Fruit fly (Drosophila melanogaster) whole organism, embryonic: Measurements from ENCODE around the gene CG14866.

Experiments
- Antp ChIP-seq: fragments of 200-800 bp; sonication (Bioruptor generic); optimal IDR thresholded peaks from 3 replicates; lab custom pipeline; 2016; ENCODE audit warnings: missing biosample characterization, missing genetic modification characterization
- CG1024 ChIP-seq: fragments of 200-800 bp; sonication (Bioruptor generic); IDR thresholded peaks from 2 replicates; pipeline ENCODE4 v1.3.6; 2022; ENCODE audit warnings: missing biosample characterization, missing genetic modification characterization
- CG10431 ChIP-seq: fragments of 200-800 bp; sonication (Bioruptor generic); optimal IDR thresholded peaks from 3 replicates; lab custom pipeline; 2018; ENCODE audit warnings: missing biosample characterization, mild to moderate bottlenecking, missing genetic modification characterization
- CG11085 ChIP-seq: fragments of 200-800 bp; sonication (Bioruptor generic); IDR thresholded peaks from 2 replicates; pipeline ENCODE4 v1.3.6; 2022; ENCODE audit warnings: missing biosample characterization, missing genetic modification characterization
- CG11093 ChIP-seq: fragments of 200-800 bp; sonication (Bioruptor generic); IDR thresholded peaks from 3 replicates; pipeline ENCODE4 v1.3.6; 2022; ENCODE audit warnings: missing biosample characterization, missing genetic modification characterization
- CG11398 ChIP-seq: fragments of 200-800 bp; sonication (Bioruptor generic); optimal IDR thresholded peaks from 2 replicates; lab custom pipeline; 2016; ENCODE audit warnings: missing biosample characterization, missing genetic modification characterization
- CG13424 ChIP-seq: fragments of 200-800 bp; sonication (Bioruptor generic); optimal IDR thresholded peaks from 2 replicates; lab custom pipeline; 2019; ENCODE audit warnings: missing biosample characterization, mild to moderate bottlenecking, missing genetic modification characterization, moderate library complexity
- CG1529 ChIP-seq: fragments of 200-800 bp; sonication (Bioruptor generic); optimal IDR thresholded peaks from 3 replicates; lab custom pipeline; 2018; ENCODE audit warnings: missing biosample characterization, missing genetic modification characterization
- CG15479 ChIP-seq: fragments of 200-800 bp; sonication (Bioruptor generic); optimal IDR thresholded peaks from 3 replicates; lab custom pipeline; 2019; ENCODE audit warnings: missing biosample characterization, mild to moderate bottlenecking, missing genetic modification characterization, moderate library complexity
- CG1603 ChIP-seq: fragments of 200-800 bp; sonication (Bioruptor generic); optimal IDR thresholded peaks from 2 replicates; lab custom pipeline; 2019; ENCODE audit warnings: missing biosample characterization, mild to moderate bottlenecking, missing genetic modification characterization, moderate library complexity
- CG1647 ChIP-seq: fragments of 200-800 bp; sonication (Bioruptor generic); optimal IDR thresholded peaks from 3 replicates; lab custom pipeline; 2016; ENCODE audit warnings: missing biosample characterization, missing genetic modification characterization
- CG2889 ChIP-seq: fragments of 200-800 bp; sonication (Bioruptor generic); IDR thresholded peaks from 3 replicates; pipeline ENCODE4 v1.3.6; 2022; ENCODE audit warnings: missing biosample characterization, missing genetic modification characterization
- CG31224 ChIP-seq: fragments of 200-800 bp; sonication (Bioruptor generic); IDR thresholded peaks from 2 replicates; pipeline ENCODE4 v1.3.6; 2022; ENCODE audit warnings: missing biosample characterization, missing genetic modification characterization
- CG31388 ChIP-seq: fragments of 200-800 bp; sonication (Bioruptor generic); optimal IDR thresholded peaks from 2 replicates; lab custom pipeline; 2016; ENCODE audit warnings: missing biosample characterization, missing genetic modification characterization
- CG32532 ChIP-seq: fragments of 200-800 bp; sonication (Bioruptor generic); IDR thresholded peaks from 2 replicates; pipeline ENCODE4 v1.3.6; 2022; ENCODE audit warnings: missing biosample characterization, missing genetic modification characterization
- CG34376 ChIP-seq: fragments of 200-800 bp; sonication (Bioruptor generic); optimal IDR thresholded peaks from 2 replicates; lab custom pipeline; 2018; ENCODE audit warnings: missing biosample characterization, mild to moderate bottlenecking, missing genetic modification characterization
- CG43689 ChIP-seq: fragments of 200-800 bp; sonication (Bioruptor generic); IDR thresholded peaks from 2 replicates; pipeline ENCODE4 v1.3.6; 2022; ENCODE audit warnings: missing biosample characterization, missing genetic modification characterization
- CG7372 ChIP-seq: fragments of 200-800 bp; sonication (Bioruptor generic); IDR thresholded peaks from 2 replicates; pipeline ENCODE4 v1.3.6; 2022; ENCODE audit warnings: missing biosample characterization, missing genetic modification characterization
- CG7928 ChIP-seq: fragments of 200-800 bp; sonication (Bioruptor generic); optimal IDR thresholded peaks from 2 replicates; lab custom pipeline; 2017; ENCODE audit warnings: missing biosample characterization, mild to moderate bottlenecking, missing genetic modification characterization
- CG8944 ChIP-seq: fragments of 200-800 bp; sonication (Bioruptor generic); optimal IDR thresholded peaks from 3 replicates; lab custom pipeline; 2016; ENCODE audit warnings: missing biosample characterization, missing genetic modification characterization
- CG9437 ChIP-seq: fragments of 200-800 bp; sonication (Bioruptor generic); optimal IDR thresholded peaks from 2 replicates; lab custom pipeline; 2018; ENCODE audit warnings: missing biosample characterization, mild to moderate bottlenecking, missing genetic modification characterization
- Drgx ChIP-seq: fragments of 200-800 bp; sonication (Bioruptor generic); IDR thresholded peaks from 2 replicates; pipeline ENCODE4 v1.3.6; 2022; ENCODE audit warnings: missing biosample characterization, missing genetic modification characterization
- H2.0 ChIP-seq: fragments of 200-800 bp; sonication (Bioruptor generic); IDR thresholded peaks from 2 replicates; pipeline ENCODE4 v1.3.6; 2022; ENCODE audit warnings: missing biosample characterization, missing genetic modification characterization
- HHEX ChIP-seq: fragments of 200-800 bp; sonication (Bioruptor generic); optimal IDR thresholded peaks from 3 replicates; lab custom pipeline; 2017; ENCODE audit warnings: missing biosample characterization, mild to moderate bottlenecking, missing genetic modification characterization, missing genetic modification reagents
- HLHmδ ChIP-seq: fragments of 200-800 bp; sonication (Bioruptor generic); optimal IDR thresholded peaks from 2 replicates; lab custom pipeline; 2018; ENCODE audit warnings: missing biosample characterization, mild to moderate bottlenecking, missing genetic modification characterization, moderate library complexity
- HmgZ ChIP-seq: fragments of 200-800 bp; sonication (Bioruptor generic); optimal IDR thresholded peaks from 2 replicates; lab custom pipeline; 2018; ENCODE audit warnings: missing biosample characterization, mild to moderate bottlenecking, missing genetic modification characterization
- Hmr ChIP-seq: fragments of 200-800 bp; sonication (Bioruptor generic); optimal IDR thresholded peaks from 3 replicates; lab custom pipeline; 2017; ENCODE audit warnings: mild to moderate bottlenecking, missing biosample characterization, missing genetic modification reagents, missing genetic modification characterization
- Lhr ChIP-seq: fragments of 200-800 bp; sonication (Bioruptor generic); optimal IDR thresholded peaks from 3 replicates; lab custom pipeline; 2017; ENCODE audit warnings: mild to moderate bottlenecking, missing biosample characterization, missing genetic modification reagents, missing genetic modification characterization
- Max ChIP-seq: fragments of 200-800 bp; sonication (Bioruptor generic); optimal IDR thresholded peaks from 2 replicates; lab custom pipeline; 2016; ENCODE audit warnings: missing biosample characterization, mild to moderate bottlenecking, missing genetic modification characterization
- Mes4 ChIP-seq: fragments of 200-800 bp; sonication (Bioruptor generic); optimal IDR thresholded peaks from 2 replicates; lab custom pipeline; 2016; ENCODE audit warnings: missing biosample characterization, missing genetic modification characterization
- NC2β ChIP-seq: fragments of 200-800 bp; sonication (Bioruptor generic); optimal IDR thresholded peaks from 2 replicates; lab custom pipeline; 2016; ENCODE audit warnings: missing biosample characterization, missing genetic modification characterization
- Oaz ChIP-seq: fragments of 200-800 bp; sonication (Bioruptor generic); IDR thresholded peaks from 2 replicates; pipeline ENCODE4 v1.3.6; 2022; ENCODE audit warnings: missing biosample characterization, missing genetic modification characterization
- Oli ChIP-seq: fragments of 200-800 bp; sonication (Bioruptor generic); optimal IDR thresholded peaks from 2 replicates; lab custom pipeline; 2018; ENCODE audit warnings: missing biosample characterization, mild to moderate bottlenecking, missing genetic modification characterization, moderate library complexity
- Poxn ChIP-seq: fragments of 200-800 bp; sonication (Bioruptor generic); IDR thresholded peaks from 2 replicates; pipeline ENCODE4 v1.3.6; 2022; ENCODE audit warnings: missing biosample characterization, missing genetic modification characterization
- Sry-β ChIP-seq: fragments of 200-800 bp; sonication (Bioruptor generic); optimal IDR thresholded peaks from 2 replicates; lab custom pipeline; 2018; ENCODE audit warnings: missing biosample characterization, mild to moderate bottlenecking, missing genetic modification characterization, moderate library complexity
- Usf ChIP-seq: fragments of 200-800 bp; sonication (Bioruptor generic); optimal IDR thresholded peaks from 2 replicates; lab custom pipeline; 2017; ENCODE audit warnings: missing genotype, missing biosample characterization, missing genetic modification characterization
- bigmax ChIP-seq: fragments of 200-800 bp; sonication (Bioruptor generic); optimal IDR thresholded peaks from 2 replicates; lab custom pipeline; 2018; ENCODE audit warnings: missing biosample characterization, mild to moderate bottlenecking, missing genetic modification characterization
- btn ChIP-seq: fragments of 200-800 bp; sonication (Bioruptor generic); optimal IDR thresholded peaks from 2 replicates; lab custom pipeline; 2016; ENCODE audit warnings: missing biosample characterization, missing genetic modification characterization
- crp ChIP-seq, 2 experiments: fragments of 200-800 bp; sonication (Bioruptor generic); optimal IDR thresholded peaks; 2 replicates in 1 of 2; 3 replicates in 1 of 2; lab custom pipeline; 2017; ENCODE audit warnings: missing biosample characterization in 2 of 2, missing genetic modification characterization in 2 of 2, mild to moderate bottlenecking in 1 of 2, moderate library complexity in 1 of 2
- dmrt11E ChIP-seq: fragments of 200-800 bp; sonication (Bioruptor generic); optimal IDR thresholded peaks from 3 replicates; lab custom pipeline; 2018; ENCODE audit warnings: missing biosample characterization, mild to moderate bottlenecking, missing genetic modification characterization, moderate library complexity
- dpn ChIP-seq, 2 experiments: fragments of 200-800 bp; sonication (Bioruptor generic); optimal IDR thresholded peaks; 3 replicates each; lab custom pipeline; 2016; ENCODE audit warnings: missing biosample characterization in 2 of 2, missing genetic modification characterization in 2 of 2
- fru ChIP-seq: fragments of >200 bp; optimal IDR thresholded peaks from 2 replicates; lab custom pipeline; 2017
- gsb-n ChIP-seq: fragments of 200-800 bp; sonication (Bioruptor generic); optimal IDR thresholded peaks from 3 replicates; lab custom pipeline; 2018; ENCODE audit warnings: missing biosample characterization, mild to moderate bottlenecking, missing genetic modification characterization
- hkb ChIP-seq, 2 experiments: fragments of 200-800 bp in 1 of 2; fragments of >200 bp in 1 of 2; sonication (Bioruptor generic) in 1 of 2; IDR thresholded peaks in 1 of 2; optimal IDR thresholded peaks in 1 of 2; 2 replicates each; pipeline versions ENCODE4 v1.3.6 to Lab custom; 2017 to 2022; ENCODE audit warnings: missing biosample characterization in 1 of 2, missing genetic modification characterization in 1 of 2
- lov ChIP-seq, 2 experiments: fragments of 200-800 bp in 1 of 2; fragments of >200 bp in 1 of 2; sonication (Bioruptor generic) in 1 of 2; IDR thresholded peaks in 1 of 2; optimal IDR thresholded peaks in 1 of 2; 2 replicates in 1 of 2; 3 replicates in 1 of 2; pipeline versions ENCODE4 v1.3.6 to Lab custom; 2017 to 2022; ENCODE audit warnings: missing biosample characterization in 1 of 2, missing genetic modification characterization in 1 of 2
- luna ChIP-seq: fragments of 200-800 bp; sonication (Bioruptor generic); optimal IDR thresholded peaks from 2 replicates; lab custom pipeline; 2016; ENCODE audit warnings: missing biosample characterization, missing genetic modification characterization
- maf-S ChIP-seq: fragments of 200-800 bp; sonication (Bioruptor generic); optimal IDR thresholded peaks from 2 replicates; lab custom pipeline; 2016; ENCODE audit warnings: missing biosample characterization, missing genetic modification characterization
- oc ChIP-seq: fragments of 200-800 bp; sonication (Bioruptor generic); optimal IDR thresholded peaks from 2 replicates; lab custom pipeline; 2018; ENCODE audit warnings: missing biosample characterization, mild to moderate bottlenecking, missing genetic modification characterization, moderate library complexity
- onecut ChIP-seq: fragments of 200-800 bp; sonication (Bioruptor generic); IDR thresholded peaks from 2 replicates; pipeline ENCODE4 v1.3.6; 2022; ENCODE audit warnings: missing biosample characterization, missing genetic modification characterization
- sisA ChIP-seq: fragments of 200-800 bp; sonication (Bioruptor generic); IDR thresholded peaks from 2 replicates; pipeline ENCODE4 v1.3.6; 2022; ENCODE audit warnings: missing biosample characterization, missing genetic modification characterization
- sob ChIP-seq: fragments of 200-800 bp; sonication (Bioruptor generic); IDR thresholded peaks from 2 replicates; pipeline ENCODE4 v1.3.6; 2022; ENCODE audit warnings: missing biosample characterization, missing genetic modification characterization

The CG14866 gene

dm6 chr3R:15332994-15333393, 16.7 kb downstream of the CG14866 start, which contains the start of the genes Fkbp39 and Cyfip (continued):
- no peak for TF ChIP-seq CG1024 (GFP tag; lab: Robert Waterston, UW)
- no peak; the same call in 1 of the 2 replicates for TF ChIP-seq sisA
- TF ChIP-seq CG1603 (tag; lab: Kevin White, UChicago), result peak; percentile 93
- TF ChIP-seq H2.0, result no peak
- peak; percentile 38 for TF ChIP-seq CG9437 (GFP tag; lab: Kevin White, UChicago)
- TF ChIP-seq oc (tag; lab: Kevin White, UChicago), result no peak
- TF ChIP-seq Oaz (GFP tag; lab: Robert Waterston, UW), result no peak
- TF ChIP-seq Hmr, result peak; percentile 78
- TF ChIP-seq CG2889 (GFP tag; lab: Robert Waterston, UW), result no peak
- no peak for TF ChIP-seq CG31388 (GFP tag; lab: Kevin White, UChicago)
- peak; percentile 17 for TF ChIP-seq HLHmδ (GFP tag; lab: Kevin White, UChicago)
- TF ChIP-seq CG13424, result peak; percentile 26
- no peak for TF ChIP-seq HHEX (GFP tag; lab: Kevin White, UChicago)
- TF ChIP-seq CG11398 (GFP tag; lab: Kevin White, UChicago), result no peak
- TF ChIP-seq luna, result peak; percentile 7
- TF ChIP-seq CG7372 (GFP tag; lab: Robert Waterston, UW), result no peak
- TF ChIP-seq hkb (optimal IDR thresholded peaks at IDR 0.05; lab: Kevin White, UChicago), result no peak
- 0 out of 2 replicates have a peak, but pooled peaks have one; percentile 13 for TF ChIP-seq hkb (GFP tag; IDR thresholded peaks at IDR 0.05; lab: Robert Waterston, UW)
- TF ChIP-seq CG10431 (GFP tag; lab: Kevin White, UChicago), result no peak
- TF ChIP-seq lov (optimal IDR thresholded peaks at IDR 0.05; lab: Kevin White, UChicago), result no peak
- no peak for TF ChIP-seq lov (GFP tag; IDR thresholded peaks at IDR 0.05; lab: Robert Waterston, UW)
- TF ChIP-seq Drgx (GFP tag; lab: Robert Waterston, UW), result no peak
- TF ChIP-seq CG7928, result peak; percentile 38
- no peak for TF ChIP-seq Oli
- no peak for TF ChIP-seq CG15479 (GFP tag; lab: Kevin White, UChicago)
- peak; percentile 91 for TF ChIP-seq HmgZ (tag; lab: Kevin White, UChicago)
- TF ChIP-seq Poxn (GFP tag; lab: Robert Waterston, UW), result no peak
- no peak for TF ChIP-seq CG43689 (GFP tag; lab: Robert Waterston, UW)
- peak; percentile 80 for TF ChIP-seq NC2β (GFP tag; lab: Kevin White, UChicago)
- TF ChIP-seq CG8944 (GFP tag; lab: Kevin White, UChicago), result peak; percentile 38
- no peak for TF ChIP-seq CG11093
- no peak for TF ChIP-seq CG31224 (GFP tag; lab: Robert Waterston, UW)
- TF ChIP-seq Mes4 (GFP tag; lab: Kevin White, UChicago), result peak; percentile 52
- peak; percentile 81 for TF ChIP-seq sob (GFP tag; lab: Robert Waterston, UW)
- TF ChIP-seq Usf, result no peak
- TF ChIP-seq CG11085 (GFP tag; lab: Robert Waterston, UW), result no peak
- TF ChIP-seq maf-S, result peak; percentile 60
- peak; percentile 94 for TF ChIP-seq Lhr (GFP tag; lab: Kevin White, UChicago)
- TF ChIP-seq btn, result no peak
- no peak for TF ChIP-seq Sry-β
- TF ChIP-seq dmrt11E (tag; lab: Kevin White, UChicago), result no peak
- peak; percentile 54 for TF ChIP-seq Max (GFP tag; lab: Kevin White, UChicago)
- peak; percentile 63 for TF ChIP-seq Antp (GFP tag; lab: Kevin White, UChicago)
- peak; percentile 64 for TF ChIP-seq CG32532 (GFP tag; lab: Robert Waterston, UW)
- peak in 1 of 2 experiments; percentile 52 for TF ChIP-seq crp (GFP tag; optimal IDR thresholded peaks at IDR 0.05; lab: Kevin White, UChicago)
- TF ChIP-seq CG1529 (GFP tag; lab: Kevin White, UChicago), result no peak
- no peak for TF ChIP-seq gsb-n (tag; lab: Kevin White, UChicago)
- peak; percentile 26 for TF ChIP-seq bigmax
- no peak for TF ChIP-seq fru (lab: Kevin White, UChicago)
- peak; percentile 41 to 57 for TF ChIP-seq dpn (GFP tag; optimal IDR thresholded peaks at IDR 0.05; lab: Kevin White, UChicago)
- peak; percentile 46 for TF ChIP-seq onecut
- TF ChIP-seq CG34376, result peak; percentile 15
- TF ChIP-seq CG1647 (GFP tag; lab: Kevin White, UChicago), result peak; percentile 29
